Fruit fly (Drosophila melanogaster): ENCODE measurements around the gene CG18170.

The CG18170 gene

DNA sequence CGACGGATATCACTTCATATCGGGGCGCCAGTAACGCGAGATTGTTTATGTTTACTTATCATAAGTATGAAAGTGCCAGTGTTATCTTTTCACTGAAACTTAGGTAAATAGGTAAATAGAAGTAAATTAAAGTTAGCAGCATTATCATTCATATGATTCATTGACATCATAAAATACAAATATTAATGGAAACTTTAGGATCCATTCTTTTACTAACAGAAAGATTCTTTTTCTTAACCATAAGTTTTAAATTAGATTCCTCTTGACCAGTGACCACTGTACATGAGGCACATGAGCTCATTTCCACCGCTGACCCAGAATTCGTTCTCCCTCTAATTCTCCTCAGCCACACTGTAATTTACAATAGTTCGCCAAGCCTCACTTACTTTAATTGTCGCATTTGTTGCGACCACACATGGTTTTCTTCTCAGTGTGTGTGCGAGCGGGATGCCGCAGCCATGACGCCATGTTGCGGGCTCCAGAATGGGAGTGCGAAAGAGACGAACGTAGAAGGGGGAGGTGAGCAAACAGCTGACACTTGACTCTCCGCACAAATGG lies 24.3 kb upstream of the CG18170 start (continued):
- peak; percentile 7 for TF ChIP-seq CG4707 (GFP tag; optimal IDR thresholded peaks at IDR 0.05)
- no peak for TF ChIP-seq zfh2 (GFP tag; optimal IDR thresholded peaks at IDR 0.05)
- TF ChIP-seq Atf3 (GFP tag; optimal IDR thresholded peaks at IDR 0.05), result peak; percentile 32
- TF ChIP-seq CG12236 (GFP tag; optimal IDR thresholded peaks at IDR 0.05), result no peak
- TF ChIP-seq oc (tag; optimal IDR thresholded peaks at IDR 0.05), result no peak
- TF ChIP-seq Dip3 (GFP tag; optimal IDR thresholded peaks at IDR 0.05), result no peak
- peak; percentile 33 for TF ChIP-seq Camta (GFP tag; optimal IDR thresholded peaks at IDR 0.05)
- TF ChIP-seq sd (tag; optimal IDR thresholded peaks at IDR 0.05), result peak; percentile 9
- TF ChIP-seq CG8478 (optimal IDR thresholded peaks at IDR 0.05), result peak; percentile 66
- no peak for TF ChIP-seq Oaz (GFP tag; IDR thresholded peaks at IDR 0.05)
- no peak for TF ChIP-seq dan (GFP tag; IDR thresholded peaks at IDR 0.05)
- TF ChIP-seq tup (GFP tag; optimal IDR thresholded peaks at IDR 0.05), result no peak
- TF ChIP-seq sens (GFP tag), result peak; percentile 88
- no peak for TF ChIP-seq mam (GFP tag; optimal IDR thresholded peaks at IDR 0.05)
- TF ChIP-seq tgo (GFP tag; IDR thresholded peaks at IDR 0.05), result peak; percentile 41; the same call in 1 of the 3 replicates
- 0 out of 3 replicates have a peak, but pooled peaks have one; percentile 41 for TF ChIP-seq CG11456 (GFP tag; IDR thresholded peaks at IDR 0.05)
- peak; percentile 61 for TF ChIP-seq Atf6 (GFP tag; IDR thresholded peaks at IDR 0.05)
- peak; percentile 22 for TF ChIP-seq CG12744 (GFP tag; optimal IDR thresholded peaks at IDR 0.05)
- no peak for TF ChIP-seq Eip74EF (GFP tag; optimal IDR thresholded peaks at IDR 0.05)
- TF ChIP-seq Max (GFP tag; optimal IDR thresholded peaks at IDR 0.05), result no peak
- peak; percentile 20 for TF ChIP-seq CG15514 (GFP tag; optimal IDR thresholded peaks at IDR 0.05)
- peak; percentile 2 for TF ChIP-seq Nf-YB (GFP tag; optimal IDR thresholded peaks at IDR 0.05)
- no peak for TF ChIP-seq gsb (GFP tag; IDR thresholded peaks at IDR 0.05)
- peak; percentile 36; the same call in 1 of the 4 replicates for TF ChIP-seq Gug (GFP tag; IDR thresholded peaks at IDR 0.05)
- TF ChIP-seq Med (GFP tag), result peak; percentile 93
- peak; percentile 15 for TF ChIP-seq CG10209 (GFP tag; optimal IDR thresholded peaks at IDR 0.05)
- TF ChIP-seq CG15073 (GFP tag; optimal IDR thresholded peaks at IDR 0.05), result no peak
- TF ChIP-seq CG7357 (GFP tag; IDR thresholded peaks at IDR 0.05), result no peak
- TF ChIP-seq H15 (GFP tag; IDR thresholded peaks at IDR 0.05), result peak; percentile 48; the same call in 2 of the 3 replicates
- peak; percentile 59 for TF ChIP-seq gem (tag; optimal IDR thresholded peaks at IDR 0.05)
- TF ChIP-seq sisA (GFP tag; IDR thresholded peaks at IDR 0.05), result peak; percentile 57; the same call in 1 of the 2 replicates
- TF ChIP-seq CG30403 (GFP tag; optimal IDR thresholded peaks at IDR 0.05), result peak; percentile 16
- peak; percentile 21 for TF ChIP-seq bcd (GFP tag; optimal IDR thresholded peaks at IDR 0.05)
- TF ChIP-seq Hr78 (GFP tag; optimal IDR thresholded peaks at IDR 0.05), result no peak
- no peak for TF ChIP-seq HLH4C (GFP tag; IDR thresholded peaks at IDR 0.05; ENCODE audit: partially characterized antibody)
- no peak for TF ChIP-seq CG12769 (tag; optimal IDR thresholded peaks at IDR 0.05)
- TF ChIP-seq CG16815 (GFP tag; optimal IDR thresholded peaks at IDR 0.05), result no peak
- peak; percentile 50 for TF ChIP-seq odd (GFP tag; optimal IDR thresholded peaks at IDR 0.05)
- TF ChIP-seq Ada2b (GFP tag; IDR thresholded peaks at IDR 0.05), result peak; percentile 33; the same call in 1 of the 2 replicates
- 0 out of 3 replicates have a peak, but pooled peaks have one; percentile 36 for TF ChIP-seq Mrtf (GFP tag; IDR thresholded peaks at IDR 0.05)
- TF ChIP-seq maf-S (GFP tag; optimal IDR thresholded peaks at IDR 0.05), result no peak
- TF ChIP-seq jigr1 (GFP tag; IDR thresholded peaks at IDR 0.05), result no peak
- TF ChIP-seq Gsc (GFP tag; IDR thresholded peaks at IDR 0.05), result no peak
- no peak for TF ChIP-seq nom (GFP tag; optimal IDR thresholded peaks at IDR 0.05)
- TF ChIP-seq pros (GFP tag; optimal IDR thresholded peaks at IDR 0.05), result peak; percentile 11
- peak; percentile 13 for TF ChIP-seq Side (GFP tag; optimal IDR thresholded peaks at IDR 0.05)
- no peak for TF ChIP-seq pfk (GFP tag; optimal IDR thresholded peaks at IDR 0.05)
- no peak for TF ChIP-seq CG16813 (GFP tag; IDR thresholded peaks at IDR 0.05; ENCODE audit: partially characterized antibody)
- peak; percentile 49 for TF ChIP-seq nau (GFP tag; optimal IDR thresholded peaks at IDR 0.05)
- TF ChIP-seq CG13624 (GFP tag; optimal IDR thresholded peaks at IDR 0.05), result peak; percentile 53

Data from whole organism, embryonic.